Fruit fly (Drosophila melanogaster): ENCODE results near the gene mus201.

- TF ChIP-seq pan (optimal IDR thresholded peaks at IDR 0.05), result no peak
- TF ChIP-seq EcR (GFP tag; optimal IDR thresholded peaks at IDR 0.05), result no peak
Observed at dm6 chr2L:8411530-8411929, 26.4 kb upstream of the mus201 start, which contains the start of gene Naglu.
